Worm (Caenorhabditis elegans) whole organism, L2 larva: ENCODE measurements around the gene ZK673.2.

Experiments used
- C34F6.9 ChIP-seq: fragments of 150-350 bp; optimal IDR thresholded peaks from 2 replicates; lab custom pipeline; 2014; ENCODE audit warnings: missing biosample characterization, missing genetic modification characterization
- F13H6.1 ChIP-seq: sonication (generic microtip); optimal IDR thresholded peaks from 2 replicates; lab custom pipeline; 2016; ENCODE audit warnings: missing genetic modification characterization, missing compliant biosample characterization
- ZK546.5 ChIP-seq: sonication (generic microtip); optimal IDR thresholded peaks from 2 replicates; lab custom pipeline; 2017; ENCODE audit warnings: missing biosample characterization, missing genetic modification characterization
- alr-1 ChIP-seq: fragments of 150-350 bp; optimal IDR thresholded peaks from 2 replicates; lab custom pipeline; 2014; ENCODE audit warnings: missing biosample characterization, missing genetic modification characterization
- aly-2 ChIP-seq: fragments of 150-350 bp; optimal IDR thresholded peaks from 2 replicates; lab custom pipeline; 2014; ENCODE audit warnings: missing biosample characterization, missing genetic modification characterization
- ama-1 ChIP-seq: fragments of 150-350 bp; optimal IDR thresholded peaks from 2 replicates; lab custom pipeline; 2018; ENCODE audit warnings: inconsistent platforms
- blmp-1 ChIP-seq: sonication (generic microtip); optimal IDR thresholded peaks from 2 replicates; lab custom pipeline; 2017; ENCODE audit warnings: missing genetic modification characterization, mild to moderate bottlenecking, missing compliant biosample characterization, antibody characterized with exemption, moderate library complexity; ENCODE audit not compliant: insufficient read depth
- ceh-16 ChIP-seq: fragments of 150-350 bp; optimal IDR thresholded peaks from 2 replicates; lab custom pipeline; 2014; ENCODE audit warnings: missing biosample characterization, missing genetic modification characterization
- ceh-82 ChIP-seq: fragments of 150-350 bp; optimal IDR thresholded peaks from 2 replicates; lab custom pipeline; 2014; ENCODE audit warnings: missing biosample characterization, missing genetic modification characterization
- crh-2 ChIP-seq: sonication (generic microtip); optimal IDR thresholded peaks from 2 replicates; lab custom pipeline; 2017; ENCODE audit warnings: missing biosample characterization, missing genetic modification characterization
- dmd-4 ChIP-seq: sonication (generic microtip); optimal IDR thresholded peaks from 2 replicates; lab custom pipeline; 2017; ENCODE audit warnings: missing biosample characterization, missing genetic modification characterization
- egl-27 ChIP-seq: sonication (generic microtip); optimal IDR thresholded peaks from 3 replicates; lab custom pipeline; 2017; ENCODE audit warnings: missing biosample characterization, missing genetic modification reagents, missing genetic modification characterization
- elt-1 ChIP-seq: fragments of 150-350 bp; optimal IDR thresholded peaks from 2 replicates; lab custom pipeline; 2014; ENCODE audit warnings: missing biosample characterization, missing genetic modification characterization
- elt-3 ChIP-seq: sonication (generic microtip); optimal IDR thresholded peaks from 2 replicates; lab custom pipeline; 2017; ENCODE audit warnings: missing biosample characterization, missing genetic modification characterization
- fos-1 ChIP-seq: fragments of 150-350 bp; optimal IDR thresholded peaks from 2 replicates; lab custom pipeline; 2014; ENCODE audit warnings: missing biosample characterization, missing genetic modification characterization
- gmeb-1 ChIP-seq: fragments of 150-350 bp; optimal IDR thresholded peaks from 2 replicates; lab custom pipeline; 2014; ENCODE audit warnings: missing biosample characterization, missing genetic modification characterization
- lin-11 ChIP-seq: fragments of 150-350 bp; sonication (generic microtip); optimal IDR thresholded peaks from 2 replicates; lab custom pipeline; 2014; ENCODE audit warnings: missing biosample characterization, missing genetic modification characterization, inconsistent platforms, mixed read lengths
- lin-13 ChIP-seq: fragments of 150-350 bp; optimal IDR thresholded peaks from 2 replicates; lab custom pipeline; 2014; ENCODE audit warnings: missing biosample characterization, missing genetic modification reagents, missing genetic modification characterization
- lin-39 ChIP-seq: fragments of 150-350 bp; optimal IDR thresholded peaks from 2 replicates; lab custom pipeline; 2014; ENCODE audit warnings: missing biosample characterization, missing genetic modification reagents, missing genetic modification characterization
- lsy-2 ChIP-seq, 2 experiments: fragments of 150-350 bp in 1 of 2; sonication (generic microtip) in 1 of 2; optimal IDR thresholded peaks; 2 replicates each; lab custom pipeline; 2014 to 2017; ENCODE audit warnings: missing biosample characterization in 2 of 2, missing genetic modification characterization in 2 of 2
- mab-5 ChIP-seq: fragments of 150-350 bp; optimal IDR thresholded peaks from 2 replicates; lab custom pipeline; 2014; ENCODE audit warnings: missing biosample characterization, missing genetic modification characterization
- mbf-1 ChIP-seq: sonication (generic microtip); optimal IDR thresholded peaks from 2 replicates; lab custom pipeline; 2017; ENCODE audit warnings: missing biosample characterization, missing genetic modification characterization
- mdl-1 ChIP-seq, 2 experiments: fragments of 150-350 bp in 1 of 2; sonication (generic microtip) in 1 of 2; optimal IDR thresholded peaks; 2 replicates each; lab custom pipeline; 2017; ENCODE audit warnings: missing biosample characterization in 2 of 2, missing genetic modification characterization in 2 of 2
- nhr-11 ChIP-seq: fragments of 150-350 bp; optimal IDR thresholded peaks from 2 replicates; lab custom pipeline; 2014; ENCODE audit warnings: missing biosample characterization, missing genetic modification characterization
- nhr-12 ChIP-seq: fragments of 150-350 bp; optimal IDR thresholded peaks from 2 replicates; lab custom pipeline; 2014; ENCODE audit warnings: missing biosample characterization, missing genetic modification characterization
- nhr-129 ChIP-seq: fragments of 150-350 bp; optimal IDR thresholded peaks from 2 replicates; lab custom pipeline; 2014; ENCODE audit warnings: missing biosample characterization, missing genetic modification characterization
- nhr-21 ChIP-seq: fragments of 150-350 bp; optimal IDR thresholded peaks from 2 replicates; lab custom pipeline; 2014; ENCODE audit warnings: missing biosample characterization, missing genetic modification characterization
- nhr-23 ChIP-seq: fragments of 150-350 bp; optimal IDR thresholded peaks from 2 replicates; lab custom pipeline; 2014; ENCODE audit warnings: missing biosample characterization, missing genetic modification reagents, missing genetic modification characterization
- nhr-237 ChIP-seq: fragments of 150-350 bp; optimal IDR thresholded peaks from 2 replicates; lab custom pipeline; 2014; ENCODE audit warnings: missing biosample characterization, missing genetic modification characterization
- nhr-25 ChIP-seq: fragments of 150-350 bp; sonication (generic microtip); optimal IDR thresholded peaks from 3 replicates; lab custom pipeline; 2014; ENCODE audit warnings: missing biosample characterization, missing genetic modification characterization
- nhr-6 ChIP-seq: fragments of 150-350 bp; optimal IDR thresholded peaks from 2 replicates; lab custom pipeline; 2014; ENCODE audit warnings: missing biosample characterization, missing genetic modification characterization
- nhr-77 ChIP-seq: fragments of 150-350 bp; optimal IDR thresholded peaks from 2 replicates; lab custom pipeline; 2014; ENCODE audit warnings: missing biosample characterization, missing genetic modification characterization
- peb-1 ChIP-seq: fragments of 150-350 bp; optimal IDR thresholded peaks from 2 replicates; lab custom pipeline; 2014; ENCODE audit warnings: missing biosample characterization, missing genetic modification characterization
- sem-4 ChIP-seq: fragments of 150-350 bp; optimal IDR thresholded peaks from 2 replicates; lab custom pipeline; 2014; ENCODE audit warnings: missing biosample characterization, missing genetic modification reagents, missing genetic modification characterization
- skn-1 ChIP-seq: sonication (generic microtip); optimal IDR thresholded peaks from 2 replicates; lab custom pipeline; 2017; ENCODE audit warnings: missing biosample characterization, missing genetic modification characterization
- sma-3 ChIP-seq: sonication (generic microtip); optimal IDR thresholded peaks from 2 replicates; lab custom pipeline; 2016; ENCODE audit warnings: missing genetic modification reagents, missing genetic modification characterization, missing compliant biosample characterization
- sma-9 ChIP-seq, 2 experiments: fragments of 150-350 bp in 1 of 2; sonication (generic microtip) in 1 of 2; optimal IDR thresholded peaks; 2 replicates each; lab custom pipeline; 2014 to 2016; ENCODE audit warnings: missing genetic modification characterization in 2 of 2, mild to moderate bottlenecking in 1 of 2, missing biosample characterization in 1 of 2, missing compliant biosample characterization in 1 of 2, missing genetic modification reagents in 1 of 2, moderate library complexity in 1 of 2
- snpc-4 ChIP-seq: fragments of 150-350 bp; optimal IDR thresholded peaks from 2 replicates; lab custom pipeline; 2014; ENCODE audit warnings: missing biosample characterization, missing genetic modification characterization
- unc-39 ChIP-seq: fragments of 150-350 bp; optimal IDR thresholded peaks from 2 replicates; lab custom pipeline; 2014; ENCODE audit warnings: missing biosample characterization, missing genetic modification characterization
- unc-55 ChIP-seq: fragments of 150-350 bp; sonication (generic microtip); optimal IDR thresholded peaks from 3 replicates; lab custom pipeline; 2014; ENCODE audit warnings: missing biosample characterization, missing genetic modification reagents, missing genetic modification characterization
- unc-62 ChIP-seq: fragments of 150-350 bp; optimal IDR thresholded peaks from 2 replicates; lab custom pipeline; 2014; ENCODE audit warnings: missing biosample characterization, missing genetic modification reagents, missing genetic modification characterization
- zag-1 ChIP-seq: fragments of 150-350 bp; optimal IDR thresholded peaks from 2 replicates; lab custom pipeline; 2014; ENCODE audit warnings: missing biosample characterization, missing genetic modification characterization
- ztf-1 ChIP-seq: fragments of 200-800 bp; sonication (Bioruptor generic); conservative IDR thresholded peaks from 2 replicates; pipeline ENCODE4 v1.3.6; 2022; ENCODE audit warnings: missing genetic modification characterization, missing compliant biosample characterization
- ztf-4 ChIP-seq: fragments of 150-350 bp; optimal IDR thresholded peaks from 2 replicates; lab custom pipeline; 2014; ENCODE audit warnings: missing biosample characterization, missing genetic modification characterization

Gene ZK673.2

ce11 chrII:10443898-10444297 is 4.2 kb upstream of the ZK673.2 start:
- TF ChIP-seq nhr-23 (no peak), dmd-4 (no peak), fos-1 (peak; percentile 43), sma-9 (GFP tag; optimal IDR thresholded peaks at IDR 0.05; lab: Kevin White, UChicago) (peak; percentile 50), sma-9 (tag; optimal IDR thresholded peaks at IDR 0.05; lab: Kevin White, UChicago) (no peak)
- TF ChIP-seq, all 48 proteins: peak for 2

ce11 chrII:10444971-10445707 is 2.9 kb upstream of the ZK673.2 start:
- TF ChIP-seq ztf-1 (GFP tag; lab: Robert Waterston, UW) (no peak), unc-39 (tag; lab: Kevin White, UChicago) (no peak), egl-27 (tag; lab: Kevin White, UChicago) (no peak), crh-2 (tag; lab: Kevin White, UChicago) (no peak), sma-3 (GFP tag; lab: Kevin White, UChicago) (no peak), nhr-237 (no peak), zag-1 (tag; lab: Kevin White, UChicago) (no peak), ama-1 (lab: Kevin White, UChicago) (no peak), snpc-4 (no peak), fos-1 (no peak), sem-4 (tag; lab: Kevin White, UChicago) (no peak), nhr-129 (tag; lab: Kevin White, UChicago) (peak; percentile 22), nhr-25 (tag; lab: Kevin White, UChicago) (no peak), elt-3 (tag; lab: Kevin White, UChicago) (no peak), blmp-1 (tag; lab: Kevin White, UChicago) (no peak), mbf-1 (no peak), nhr-12 (tag; lab: Kevin White, UChicago) (no peak), unc-55 (GFP tag; lab: Kevin White, UChicago) (no peak), skn-1 (tag; lab: Kevin White, UChicago) (no peak), unc-62 (GFP tag; lab: Kevin White, UChicago) (no peak), gmeb-1 (tag; lab: Kevin White, UChicago) (no peak), ceh-16 (no peak), mab-5 (tag; lab: Kevin White, UChicago) (no peak), nhr-6 (tag; lab: Kevin White, UChicago) (no peak), C34F6.9 (tag; lab: Kevin White, UChicago) (no peak), F13H6.1 (peak; percentile 16), sma-9 (GFP tag; optimal IDR thresholded peaks at IDR 0.05; lab: Kevin White, UChicago) (peak; percentile 34), sma-9 (tag; optimal IDR thresholded peaks at IDR 0.05; lab: Kevin White, UChicago) (no peak), nhr-11 (tag; lab: Kevin White, UChicago) (no peak), ztf-4 (no peak), lin-39 (tag; lab: Kevin White, UChicago) (no peak), lsy-2 (tag; optimal IDR thresholded peaks at IDR 0.05; lab: Kevin White, UChicago) (peak in 1 of 2 experiments; percentile 74), elt-1 (tag; lab: Kevin White, UChicago) (no peak), peb-1 (tag; lab: Kevin White, UChicago) (no peak), ZK546.5 (tag; lab: Kevin White, UChicago) (no peak), lin-13 (GFP tag; lab: Kevin White, UChicago) (no peak), aly-2 (tag; lab: Kevin White, UChicago) (no peak)

DNA sequence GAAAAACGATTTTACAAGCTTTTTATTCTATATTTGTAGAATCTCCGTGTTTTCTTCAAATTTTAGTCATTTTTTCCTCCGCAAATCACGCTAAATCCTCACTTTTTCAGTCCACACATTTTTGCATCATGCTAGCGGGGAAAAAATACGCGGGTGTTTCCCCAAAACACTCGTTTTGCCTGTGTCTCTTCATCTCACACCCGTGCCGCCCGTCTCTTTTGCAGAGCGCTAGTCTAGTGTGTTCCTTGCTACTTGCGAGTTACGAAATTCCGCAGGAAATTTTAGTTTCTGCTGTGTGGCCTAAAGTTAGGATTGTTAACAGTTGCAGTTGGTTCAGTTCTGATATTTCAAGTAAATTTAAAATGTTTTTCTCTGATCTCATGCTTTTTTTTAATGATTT is 2.3 kb upstream of the ZK673.2 start:
- TF ChIP-seq lin-11 (tag; lab: Kevin White, UChicago) = peak; percentile 17
- no peak for TF ChIP-seq nhr-21 (tag; lab: Kevin White, UChicago)
- TF ChIP-seq nhr-23 = no peak
- TF ChIP-seq nhr-129 (tag; lab: Kevin White, UChicago) = peak; percentile 97
- TF ChIP-seq ztf-1 (GFP tag; lab: Robert Waterston, UW) = no peak
- no peak for TF ChIP-seq ceh-16
- peak; percentile 56 for TF ChIP-seq fos-1
- TF ChIP-seq mab-5 (tag; lab: Kevin White, UChicago) = no peak
- no peak for TF ChIP-seq snpc-4
- no peak for TF ChIP-seq unc-39 (tag; lab: Kevin White, UChicago)
- TF ChIP-seq nhr-77 = no peak
- no peak for TF ChIP-seq mbf-1
- TF ChIP-seq skn-1 (tag; lab: Kevin White, UChicago) = no peak
- TF ChIP-seq lsy-2 (tag; optimal IDR thresholded peaks at IDR 0.05; lab: Kevin White, UChicago) = peak in 1 of 2 experiments; percentile 7
- no peak for TF ChIP-seq ceh-82 (tag; lab: Kevin White, UChicago)
- peak; percentile 7 for TF ChIP-seq gmeb-1 (tag; lab: Kevin White, UChicago)
- TF ChIP-seq ama-1 (lab: Kevin White, UChicago) = peak; percentile 43
- TF ChIP-seq lin-13 (GFP tag; lab: Kevin White, UChicago) = no peak
- TF ChIP-seq lin-39 (tag; lab: Kevin White, UChicago) = no peak
- TF ChIP-seq unc-55 (GFP tag; lab: Kevin White, UChicago) = peak; percentile 32
- TF ChIP-seq alr-1 (tag; lab: Kevin White, UChicago) = no peak
- no peak for TF ChIP-seq nhr-25 (tag; lab: Kevin White, UChicago)
- TF ChIP-seq egl-27 (tag; lab: Kevin White, UChicago) = no peak
- TF ChIP-seq C34F6.9 (tag; lab: Kevin White, UChicago) = peak; percentile 22
- peak; percentile 15 to 23 for TF ChIP-seq mdl-1 (tag; optimal IDR thresholded peaks at IDR 0.05; lab: Kevin White, UChicago)
- TF ChIP-seq dmd-4 = no peak
- no peak for TF ChIP-seq zag-1 (tag; lab: Kevin White, UChicago)
- no peak for TF ChIP-seq sem-4 (tag; lab: Kevin White, UChicago)
- TF ChIP-seq nhr-11 (tag; lab: Kevin White, UChicago) = peak; percentile 63
- TF ChIP-seq aly-2 (tag; lab: Kevin White, UChicago) = no peak
- TF ChIP-seq crh-2 (tag; lab: Kevin White, UChicago) = no peak
- TF ChIP-seq F13H6.1 = no peak
- TF ChIP-seq sma-9 (GFP tag; optimal IDR thresholded peaks at IDR 0.05; lab: Kevin White, UChicago) = peak; percentile 83
- TF ChIP-seq sma-9 (tag; optimal IDR thresholded peaks at IDR 0.05; lab: Kevin White, UChicago) = no peak
- TF ChIP-seq nhr-6 (tag; lab: Kevin White, UChicago) = no peak
- TF ChIP-seq elt-1 (tag; lab: Kevin White, UChicago) = no peak
